Fruit fly (Drosophila melanogaster): Measurements from ENCODE around the gene SNF4Agamma.
A peak's percentile ranks its signal among the peaks of the same experiment; 100 is the strongest.

- TF ChIP-seq CG17568 (GFP tag; optimal IDR thresholded peaks at IDR 0.05) (peak; percentile 2), phol (tag; optimal IDR thresholded peaks at IDR 0.05) (no peak), jumu (GFP tag; optimal IDR thresholded peaks at IDR 0.05) (no peak), tup (GFP tag; optimal IDR thresholded peaks at IDR 0.05) (no peak), CG14860 (GFP tag; IDR thresholded peaks at IDR 0.05; ENCODE audit: partially characterized antibody) (no peak), tna (GFP tag; IDR thresholded peaks at IDR 0.05; ENCODE audit: partially characterized antibody) (no peak), CG34376 (GFP tag; optimal IDR thresholded peaks at IDR 0.05) (no peak), Ravus (GFP tag; IDR thresholded peaks at IDR 0.05) (no peak), br (optimal IDR thresholded peaks at IDR 0.05) (no peak), pros (GFP tag; optimal IDR thresholded peaks at IDR 0.05) (no peak)
Observed at dm6 chr3R:21158643-21159042, 18.1 kb downstream of the SNF4Agamma start.
